Worm (Caenorhabditis elegans): ENCODE measurements around the gene F56D2.8.

The F56D2.8 gene

DNA sequence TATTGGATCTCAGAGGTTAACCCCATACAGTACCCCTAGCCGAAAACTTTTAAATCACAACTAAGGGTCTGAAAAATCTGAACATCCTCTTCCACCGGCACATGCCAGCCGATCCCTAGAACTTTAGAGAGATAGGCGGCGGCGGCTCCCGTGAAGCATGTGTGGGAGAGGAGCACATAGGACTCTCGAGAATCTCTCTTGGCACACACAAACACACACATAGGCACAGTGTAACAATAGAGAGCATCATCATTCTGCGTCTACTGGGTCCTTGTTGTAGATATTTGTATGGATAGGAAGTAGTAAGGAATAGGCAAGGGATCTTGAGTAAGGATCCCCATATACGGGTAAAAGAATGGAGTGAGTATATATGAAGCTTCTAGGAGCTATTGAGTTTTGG lies 17.0 kb downstream of the F56D2.8 start:
- no peak for TF ChIP-seq tab-1 (GFP tag; IDR thresholded peaks at IDR 0.05)
- TF ChIP-seq ref-1 (GFP tag; conservative IDR thresholded peaks at IDR 0.05) = no peak
- no peak for TF ChIP-seq ztf-23 (GFP tag; IDR thresholded peaks at IDR 0.05)
- TF ChIP-seq T22C8.4 (GFP tag; IDR thresholded peaks at IDR 0.05) = no peak
- TF ChIP-seq ztf-29 (GFP tag; IDR thresholded peaks at IDR 0.05) = no peak
- no peak for TF ChIP-seq med-1 (GFP tag; optimal IDR thresholded peaks at IDR 0.05; ENCODE audit: insufficient read depth)
- no peak for TF ChIP-seq klf-2 (GFP tag; conservative IDR thresholded peaks at IDR 0.05)

DNA sequence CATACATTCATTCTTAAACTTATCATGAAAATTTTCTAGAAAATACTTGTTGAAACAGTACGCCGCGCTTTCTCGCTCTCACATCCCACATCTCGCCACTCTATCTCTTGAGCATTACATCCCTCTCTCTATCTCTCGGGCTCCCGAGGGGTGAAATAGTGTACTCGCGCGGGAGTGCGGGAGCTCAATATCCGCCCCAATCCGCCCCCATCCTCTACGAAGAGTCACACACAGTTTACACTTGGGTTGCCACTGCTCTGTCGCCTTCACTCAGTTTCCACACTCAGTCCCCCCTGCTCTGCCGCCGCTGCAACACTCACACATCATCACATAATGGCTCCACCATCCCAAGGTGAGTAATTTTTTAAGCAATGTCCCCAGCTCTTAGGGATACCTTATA lies 17.9 kb downstream of the F56D2.8 start, which contains the start of gene mlc-3:
TSS of gene mlc-3 (plus strand) at position 227 of the 400 bp plus-strand sequence.
- TF ChIP-seq flt-1 (GFP tag; IDR thresholded peaks at IDR 0.05) (peak; percentile 69; the same call in 1 of the 2 replicates), tab-1 (GFP tag; IDR thresholded peaks at IDR 0.05) (no peak), ref-1 (GFP tag; conservative IDR thresholded peaks at IDR 0.05) (no peak), cog-1 (tag; optimal IDR thresholded peaks at IDR 0.05) (no peak), ztf-29 (GFP tag; IDR thresholded peaks at IDR 0.05) (no peak)

ce11 chrIII:5564325-5564724 lies 18.3 kb downstream of the F56D2.8 start:
- TF ChIP-seq ztf-29 (GFP tag; IDR thresholded peaks at IDR 0.05) (no peak), flt-1 (GFP tag; IDR thresholded peaks at IDR 0.05) (no peak), ref-1 (GFP tag; conservative IDR thresholded peaks at IDR 0.05) (no peak), ztf-23 (GFP tag; IDR thresholded peaks at IDR 0.05) (no peak), cog-1 (tag; optimal IDR thresholded peaks at IDR 0.05) (no peak), tab-1 (GFP tag; IDR thresholded peaks at IDR 0.05) (no peak), med-1 (GFP tag; optimal IDR thresholded peaks at IDR 0.05; ENCODE audit: insufficient read depth) (no peak), klf-2 (GFP tag; conservative IDR thresholded peaks at IDR 0.05) (no peak), T22C8.4 (GFP tag; IDR thresholded peaks at IDR 0.05) (no peak)

DNA sequence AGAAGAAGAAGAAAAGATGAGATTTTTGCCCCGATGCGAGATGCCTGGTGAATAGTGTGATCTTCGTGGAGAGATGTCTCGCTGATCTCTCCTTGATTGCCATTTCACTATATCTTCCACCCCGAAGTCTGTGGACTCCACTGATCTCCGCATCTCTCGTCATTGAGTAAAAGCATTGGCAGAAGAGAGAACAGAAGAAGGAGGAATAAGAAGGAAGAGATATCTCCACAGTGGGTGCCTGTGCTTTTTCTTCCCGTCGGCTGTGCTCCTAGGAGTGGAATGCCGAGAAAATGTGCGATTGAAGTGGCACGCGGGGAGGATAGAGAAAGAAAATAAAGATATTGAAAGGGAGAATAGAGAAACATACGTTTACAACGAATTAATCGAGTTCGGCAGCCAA lies 19.0 kb downstream of the F56D2.8 start:
- TF ChIP-seq ztf-23 (GFP tag; IDR thresholded peaks at IDR 0.05) (no peak), med-1 (GFP tag; optimal IDR thresholded peaks at IDR 0.05; ENCODE audit: insufficient read depth) (no peak), klf-2 (GFP tag; conservative IDR thresholded peaks at IDR 0.05) (no peak), cog-1 (tag; optimal IDR thresholded peaks at IDR 0.05) (no peak), ztf-29 (GFP tag; IDR thresholded peaks at IDR 0.05) (no peak), ref-1 (GFP tag; conservative IDR thresholded peaks at IDR 0.05) (no peak), tab-1 (GFP tag; IDR thresholded peaks at IDR 0.05) (no peak), T22C8.4 (GFP tag; IDR thresholded peaks at IDR 0.05) (no peak), flt-1 (GFP tag; IDR thresholded peaks at IDR 0.05) (no peak)

- TF ChIP-seq med-1 (GFP tag; optimal IDR thresholded peaks at IDR 0.05; ENCODE audit: insufficient read depth) (no peak), klf-2 (GFP tag; conservative IDR thresholded peaks at IDR 0.05) (no peak), ref-1 (GFP tag; conservative IDR thresholded peaks at IDR 0.05) (no peak), cog-1 (tag; optimal IDR thresholded peaks at IDR 0.05) (no peak), flt-1 (GFP tag; IDR thresholded peaks at IDR 0.05) (no peak), tab-1 (GFP tag; IDR thresholded peaks at IDR 0.05) (no peak), T22C8.4 (GFP tag; IDR thresholded peaks at IDR 0.05) (no peak), ztf-23 (GFP tag; IDR thresholded peaks at IDR 0.05) (no peak), ztf-29 (GFP tag; IDR thresholded peaks at IDR 0.05) (no peak)
Measured at ce11 chrIII:5557246-5557819, 25.3 kb downstream of the F56D2.8 start, which contains the start of gene rpc-2. Gene rpc-2, plus strand, starts transcription at chrIII:5557365.

ce11 chrIII:5554884-5555500 lies 27.7 kb downstream of the F56D2.8 start, which contains the start of the genes nmad-1 and hach-1:
Gene nmad-1, minus strand, starts transcription at chrIII:5554934.
Gene hach-1, plus strand, starts transcription at chrIII:5555450.
- peak; percentile 79 for TF ChIP-seq cog-1 (tag; optimal IDR thresholded peaks at IDR 0.05)
- TF ChIP-seq tab-1 (GFP tag; IDR thresholded peaks at IDR 0.05) = peak; percentile 92
- peak; percentile 97 for TF ChIP-seq med-1 (GFP tag; optimal IDR thresholded peaks at IDR 0.05; ENCODE audit: insufficient read depth)
- peak; percentile 94 for TF ChIP-seq flt-1 (GFP tag; IDR thresholded peaks at IDR 0.05)
- peak; percentile 75 for TF ChIP-seq ref-1 (GFP tag; conservative IDR thresholded peaks at IDR 0.05)
- peak; percentile 90; the same call in 1 of the 2 replicates for TF ChIP-seq klf-2 (GFP tag; conservative IDR thresholded peaks at IDR 0.05)
- peak; percentile 96 for TF ChIP-seq ztf-23 (GFP tag; IDR thresholded peaks at IDR 0.05)
- TF ChIP-seq T22C8.4 (GFP tag; IDR thresholded peaks at IDR 0.05) = peak; percentile 88
- TF ChIP-seq ztf-29 (GFP tag; IDR thresholded peaks at IDR 0.05) = peak; percentile 82

- no peak for TF ChIP-seq ztf-29 (GFP tag; IDR thresholded peaks at IDR 0.05)
- no peak for TF ChIP-seq flt-1 (GFP tag; IDR thresholded peaks at IDR 0.05)
- no peak for TF ChIP-seq T22C8.4 (GFP tag; IDR thresholded peaks at IDR 0.05)
- no peak for TF ChIP-seq cog-1 (tag; optimal IDR thresholded peaks at IDR 0.05)
- TF ChIP-seq klf-2 (GFP tag; conservative IDR thresholded peaks at IDR 0.05) = no peak
- no peak for TF ChIP-seq tab-1 (GFP tag; IDR thresholded peaks at IDR 0.05)
- no peak for TF ChIP-seq ztf-23 (GFP tag; IDR thresholded peaks at IDR 0.05)
- no peak for TF ChIP-seq med-1 (GFP tag; optimal IDR thresholded peaks at IDR 0.05; ENCODE audit: insufficient read depth)
- TF ChIP-seq ref-1 (GFP tag; conservative IDR thresholded peaks at IDR 0.05) = no peak
Measured at ce11 chrIII:5553098-5553497, 29.6 kb downstream of the F56D2.8 start.

- TF ChIP-seq tab-1 (GFP tag; IDR thresholded peaks at IDR 0.05) (no peak), flt-1 (GFP tag; IDR thresholded peaks at IDR 0.05) (0 out of 2 replicates have a peak, but pooled peaks have one; percentile 31), klf-2 (GFP tag; conservative IDR thresholded peaks at IDR 0.05) (no peak), med-1 (GFP tag; optimal IDR thresholded peaks at IDR 0.05; ENCODE audit: insufficient read depth) (no peak), ztf-29 (GFP tag; IDR thresholded peaks at IDR 0.05) (no peak), T22C8.4 (GFP tag; IDR thresholded peaks at IDR 0.05) (no peak)
Measured at ce11 chrIII:5552072-5552667, 30.5 kb downstream of the F56D2.8 start, which contains the start of gene F09F7.6. Gene F09F7.6, minus strand, starts transcription at chrIII:5552135.

- TF ChIP-seq klf-2 (GFP tag; conservative IDR thresholded peaks at IDR 0.05) (no peak), med-1 (GFP tag; optimal IDR thresholded peaks at IDR 0.05; ENCODE audit: insufficient read depth) (no peak), flt-1 (GFP tag; IDR thresholded peaks at IDR 0.05) (no peak), ref-1 (GFP tag; conservative IDR thresholded peaks at IDR 0.05) (no peak), ztf-29 (GFP tag; IDR thresholded peaks at IDR 0.05) (no peak), tab-1 (GFP tag; IDR thresholded peaks at IDR 0.05) (no peak), ztf-23 (GFP tag; IDR thresholded peaks at IDR 0.05) (no peak)
Measured at ce11 chrIII:5550844-5551243, 31.8 kb downstream of the F56D2.8 start.
